Worm (Caenorhabditis elegans): ENCODE measurements around the gene T04A8.8.
A peak's percentile ranks its signal among the peaks of the same experiment; 100 is the strongest.

DNA sequence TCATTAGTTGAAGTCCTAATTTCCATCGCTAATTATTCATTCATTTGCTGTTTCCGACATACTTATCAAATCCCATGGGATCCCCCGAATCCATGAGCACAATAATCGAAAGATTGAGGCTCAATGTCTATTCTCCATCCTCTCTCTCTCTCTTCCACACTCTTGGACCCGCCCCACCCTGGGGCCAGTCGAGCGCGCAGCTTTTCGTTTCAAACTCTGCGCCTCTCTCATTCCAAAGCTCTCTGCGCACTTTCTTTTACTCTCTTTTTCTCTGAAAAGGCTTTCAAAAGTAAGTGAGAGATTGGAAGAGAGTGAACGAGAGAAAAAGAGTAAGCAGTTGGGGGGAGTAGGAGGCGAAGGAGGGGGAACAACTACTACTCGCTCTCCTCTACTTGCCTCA is 28.0 kb downstream of the T04A8.8 start, which contains the start of gene acy-1:
- TF ChIP-seq ets-4 (tag; optimal IDR thresholded peaks at IDR 0.05) (peak; percentile 50), pag-3 (tag; optimal IDR thresholded peaks at IDR 0.05; ENCODE audit: borderline replicate concordance) (no peak), tbx-7 (tag; optimal IDR thresholded peaks at IDR 0.05) (no peak), mec-3 (tag; optimal IDR thresholded peaks at IDR 0.05; ENCODE audit: borderline replicate concordance) (no peak), sox-4 (tag; optimal IDR thresholded peaks at IDR 0.05) (peak; percentile 25), sox-2 (GFP tag; IDR thresholded peaks at IDR 0.05) (no peak)
